Fruit fly (Drosophila melanogaster): ENCODE measurements around the gene Nprl2.

The Nprl2 gene

dm6 chrX:16834259-16834658, 49.9 kb downstream of the Nprl2 start (continued):
- TF ChIP-seq sisA (GFP tag; IDR thresholded peaks at IDR 0.05) (no peak), Ptx1 (GFP tag; IDR thresholded peaks at IDR 0.05) (peak; percentile 67), CG17359 (tag; optimal IDR thresholded peaks at IDR 0.05) (peak; percentile 13), bsh (GFP tag; optimal IDR thresholded peaks at IDR 0.05) (peak; percentile 53 to 80), zen (tag; optimal IDR thresholded peaks at IDR 0.05) (no peak), vnd (GFP tag; IDR thresholded peaks at IDR 0.05; ENCODE audit: partially characterized antibody) (no peak), lola (GFP tag; optimal IDR thresholded peaks at IDR 0.05) (peak in 1 of 3 experiments; percentile 28), ci (GFP tag; IDR thresholded peaks at IDR 0.05) (no peak), dpn (GFP tag; optimal IDR thresholded peaks at IDR 0.05) (peak; percentile 10 to 39), NFAT (GFP tag; IDR thresholded peaks at IDR 0.05) (no peak), Atf-2 (GFP tag; optimal IDR thresholded peaks at IDR 0.05) (peak; percentile 18), tgo (GFP tag; IDR thresholded peaks at IDR 0.05) (peak; percentile 56), gem (tag; optimal IDR thresholded peaks at IDR 0.05) (peak; percentile 77), prd (optimal IDR thresholded peaks at IDR 0.05) (no peak), prd (GFP tag; IDR thresholded peaks at IDR 0.05) (peak; percentile 50; the same call in 2 of the 3 replicates), Dek (tag; optimal IDR thresholded peaks at IDR 0.05) (peak; percentile 17), sob (GFP tag; IDR thresholded peaks at IDR 0.05) (no peak), Vsx1 (GFP tag; optimal IDR thresholded peaks at IDR 0.05) (no peak), CG18262 (tag; optimal IDR thresholded peaks at IDR 0.05) (peak; percentile 69), Meics (GFP tag; optimal IDR thresholded peaks at IDR 0.05) (peak; percentile 12), Sox100B (GFP tag; optimal IDR thresholded peaks at IDR 0.05) (peak; percentile 32), MESR4 (GFP tag; optimal IDR thresholded peaks at IDR 0.05) (no peak), h (optimal IDR thresholded peaks at IDR 0.05) (no peak), Side (GFP tag; optimal IDR thresholded peaks at IDR 0.05) (no peak), PHDP (tag; optimal IDR thresholded peaks at IDR 0.05) (peak; percentile 68), CG8944 (GFP tag; optimal IDR thresholded peaks at IDR 0.05) (peak; percentile 18), CG6689 (GFP tag; IDR thresholded peaks at IDR 0.05) (peak; percentile 55), da (GFP tag; optimal IDR thresholded peaks at IDR 0.05) (no peak), CG1792 (GFP tag; optimal IDR thresholded peaks at IDR 0.05) (no peak), CG12942 (GFP tag; optimal IDR thresholded peaks at IDR 0.05) (peak; percentile 13), CG5180 (GFP tag; optimal IDR thresholded peaks at IDR 0.05) (no peak), Blimp-1 (GFP tag; optimal IDR thresholded peaks at IDR 0.05) (peak; percentile 28), CG16863 (GFP tag; optimal IDR thresholded peaks at IDR 0.05) (peak; percentile 23), CG11398 (GFP tag; optimal IDR thresholded peaks at IDR 0.05) (peak; percentile 28), CG33557 (GFP tag; optimal IDR thresholded peaks at IDR 0.05) (no peak), disco-r (GFP tag; optimal IDR thresholded peaks at IDR 0.05) (no peak), CG4282 (GFP tag; optimal IDR thresholded peaks at IDR 0.05) (no peak), az2 (GFP tag; optimal IDR thresholded peaks at IDR 0.05) (peak; percentile 34), Rfx (GFP tag; IDR thresholded peaks at IDR 0.05) (peak; percentile 41; the same call in 1 of the 2 replicates), CG3838 (GFP tag; optimal IDR thresholded peaks at IDR 0.05) (no peak), kay (GFP tag; optimal IDR thresholded peaks at IDR 0.05) (peak; percentile 17), Bteb2 (GFP tag; optimal IDR thresholded peaks at IDR 0.05) (peak; percentile 39)

DNA sequence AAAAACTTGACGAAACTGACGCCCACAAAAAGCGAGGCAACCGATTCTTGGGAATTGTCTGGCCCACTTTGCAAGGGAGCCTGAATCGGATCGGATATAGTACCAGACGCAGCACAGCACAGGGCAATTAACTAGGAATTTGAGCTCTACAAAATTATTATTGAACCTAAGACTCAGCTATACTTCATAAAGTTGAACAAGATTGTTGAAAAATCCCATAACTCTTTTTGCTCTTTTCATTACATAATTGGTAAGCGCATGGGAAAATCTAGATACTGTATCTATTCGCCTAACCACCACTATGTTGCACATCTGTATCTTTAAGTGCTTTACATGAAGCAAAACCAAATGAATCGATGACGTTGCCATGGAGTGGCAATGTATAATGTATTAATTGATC, 51.1 kb downstream of the Nprl2 start:
- peak; percentile 84 for TF ChIP-seq gem (tag; optimal IDR thresholded peaks at IDR 0.05)
- peak; percentile 36; the same call in 1 of the 2 replicates for TF ChIP-seq Gsc (GFP tag; IDR thresholded peaks at IDR 0.05)
- TF ChIP-seq insv (GFP tag; optimal IDR thresholded peaks at IDR 0.05), result no peak
- TF ChIP-seq ftz-f1 (GFP tag; optimal IDR thresholded peaks at IDR 0.05), result no peak
- TF ChIP-seq Ptx1 (GFP tag; IDR thresholded peaks at IDR 0.05), result peak; percentile 83
- no peak for TF ChIP-seq sd (tag; optimal IDR thresholded peaks at IDR 0.05)
- TF ChIP-seq CG10147 (GFP tag; optimal IDR thresholded peaks at IDR 0.05), result peak; percentile 34
- peak; percentile 75 for TF ChIP-seq jing (GFP tag; optimal IDR thresholded peaks at IDR 0.05)
- no peak for TF ChIP-seq pfk (GFP tag; optimal IDR thresholded peaks at IDR 0.05)
- TF ChIP-seq crc (GFP tag; optimal IDR thresholded peaks at IDR 0.05), result no peak
- peak; percentile 80; the same call in 2 of the 3 replicates for TF ChIP-seq otp (GFP tag; IDR thresholded peaks at IDR 0.05)
- no peak for TF ChIP-seq usp (GFP tag; optimal IDR thresholded peaks at IDR 0.05)
- TF ChIP-seq CG3847 (GFP tag; IDR thresholded peaks at IDR 0.05), result peak; percentile 55
- peak; percentile 50 for TF ChIP-seq Side (GFP tag; optimal IDR thresholded peaks at IDR 0.05)
- TF ChIP-seq Awh (GFP tag; IDR thresholded peaks at IDR 0.05), result peak; percentile 74
